Worm (Caenorhabditis elegans) whole organism, young adult: Measurements from ENCODE around the gene tceb-3.

Experiments
- B0261.1 ChIP-seq: sonication (generic microtip); optimal IDR thresholded peaks from 2 replicates; lab custom pipeline; 2016; ENCODE audit warnings: mild to moderate bottlenecking, missing genetic modification characterization, moderate library complexity, missing compliant biosample characterization
- C06A6.2 ChIP-seq: fragments of 200-800 bp; sonication (Bioruptor generic); conservative IDR thresholded peaks from 2 replicates; pipeline ENCODE4 v1.3.6; 2022; ENCODE audit warnings: missing genetic modification characterization, missing compliant biosample characterization
- D2030.7 ChIP-seq: fragments of 200-800 bp; sonication (Bioruptor generic); IDR thresholded peaks from 2 replicates; pipeline ENCODE4 v1.3.6; 2022; ENCODE audit warnings: missing genetic modification reagents, missing genetic modification characterization, missing compliant biosample characterization
- F52B5.7 ChIP-seq: sonication (generic microtip); optimal IDR thresholded peaks from 2 replicates; lab custom pipeline; 2016; ENCODE audit warnings: mild to moderate bottlenecking, missing genetic modification characterization, missing compliant biosample characterization
- F55B11.4 ChIP-seq: sonication (generic microtip); optimal IDR thresholded peaks from 2 replicates; lab custom pipeline; 2016; ENCODE audit warnings: missing compliant biosample characterization, missing genetic modification characterization, borderline replicate concordance; ENCODE audit not compliant: insufficient read depth
- F57A8.1 ChIP-seq: fragments of 200-800 bp; sonication (Bioruptor generic); optimal IDR thresholded peaks from 2 replicates; lab custom pipeline; 2018; ENCODE audit warnings: mild to moderate bottlenecking, missing genetic modification characterization, moderate library complexity, missing compliant biosample characterization
- aptf-3 ChIP-seq: fragments of 200-800 bp; sonication (Bioruptor generic); IDR thresholded peaks from 2 replicates; pipeline ENCODE4 v1.3.6; 2022; ENCODE audit warnings: missing genetic modification characterization, missing compliant biosample characterization
- efl-1 ChIP-seq: fragments of 150-350 bp; optimal IDR thresholded peaks from 2 replicates; lab custom pipeline; 2014; ENCODE audit warnings: missing biosample characterization, missing genetic modification reagents, missing genetic modification characterization
- lin-26 ChIP-seq: fragments of 200-800 bp; sonication (Bioruptor generic); IDR thresholded peaks from 2 replicates; pipeline ENCODE4 v1.3.6; 2022; ENCODE audit warnings: missing genetic modification reagents, missing genetic modification characterization, missing compliant biosample characterization
- lir-1 ChIP-seq: fragments of 200-800 bp; sonication (Bioruptor generic); conservative IDR thresholded peaks from 2 replicates; pipeline ENCODE4 v1.3.6; 2022; ENCODE audit warnings: missing genetic modification reagents, missing genetic modification characterization, missing compliant biosample characterization
- nhr-120 ChIP-seq: fragments of 200-800 bp; sonication (Bioruptor generic); IDR thresholded peaks from 2 replicates; pipeline ENCODE4 v1.3.6; 2022; ENCODE audit warnings: missing genetic modification characterization, missing compliant biosample characterization
- nhr-27 ChIP-seq: fragments of 200-800 bp; sonication (Bioruptor generic); optimal IDR thresholded peaks from 2 replicates; lab custom pipeline; 2018; ENCODE audit warnings: mild to moderate bottlenecking, missing genetic modification characterization, moderate library complexity, missing compliant biosample characterization
- snpc-4 ChIP-seq, 5 experiments: fragments of 150-350 bp in 1 of 5; sonication (generic microtip) in 4 of 5; optimal IDR thresholded peaks; 2 replicates each; lab custom pipeline; 2014 to 2018; ENCODE audit warnings: missing genetic modification characterization in 5 of 5, missing biosample characterization in 3 of 5, antibody characterized with exemption in 2 of 5, mild to moderate bottlenecking in 2 of 5, missing compliant biosample characterization in 2 of 5, missing genotype in 2 of 5, moderate library complexity in 2 of 5, missing genetic modification reagents in 1 of 5
- zfh-2 ChIP-seq: fragments of 200-800 bp; sonication (Bioruptor generic); conservative IDR thresholded peaks from 2 replicates; pipeline ENCODE4 v1.3.6; 2022; ENCODE audit warnings: missing genetic modification reagents, missing genetic modification characterization, missing compliant biosample characterization

ce11 chrII:10982017-10982416 is 34.8 kb upstream of the tceb-3 start:
- TF ChIP-seq efl-1 (GFP tag; lab: Kevin White, UChicago): no peak
- no peak for TF ChIP-seq F57A8.1
- TF ChIP-seq nhr-120 (GFP tag; lab: Robert Waterston, UW): no peak
- TF ChIP-seq B0261.1 (tag; lab: Kevin White, UChicago): no peak
- no peak for TF ChIP-seq zfh-2
- no peak for TF ChIP-seq F55B11.4 (tag; lab: Kevin White, UChicago)
- TF ChIP-seq lir-1 (GFP tag; lab: Robert Waterston, UW): no peak
- TF ChIP-seq nhr-27: no peak
- TF ChIP-seq aptf-3 (GFP tag; lab: Robert Waterston, UW): no peak
- TF ChIP-seq C06A6.2: no peak
- no peak for TF ChIP-seq lin-26 (GFP tag; lab: Robert Waterston, UW)
- no peak for TF ChIP-seq snpc-4 (GFP tag; optimal IDR thresholded peaks at IDR 0.05; lab: Kevin White, UChicago)
- TF ChIP-seq snpc-4 (tag; optimal IDR thresholded peaks at IDR 0.05; lab: Kevin White, UChicago): no peak
- no peak for TF ChIP-seq F52B5.7 (tag; lab: Kevin White, UChicago)
- TF ChIP-seq D2030.7: no peak
